Worm (Caenorhabditis elegans) whole organism, L4 larva: ENCODE data around the gene srw-35.

Experiments
- ces-1 ChIP-seq: fragments of 150-350 bp; sonication (generic microtip); optimal IDR thresholded peaks from 4 replicates; lab custom pipeline; 2014; ENCODE audit warnings: missing biosample characterization, missing genetic modification reagents, missing genetic modification characterization
- nhr-28 ChIP-seq: fragments of 150-350 bp; optimal IDR thresholded peaks from 2 replicates; lab custom pipeline; 2014; ENCODE audit warnings: missing biosample characterization, missing genetic modification characterization
- pha-4 ChIP-seq, 2 experiments: fragments of 150-350 bp in 1 of 2; fragments of 200-800 bp in 1 of 2; sonication (Bioruptor generic) in 1 of 2; IDR thresholded peaks in 1 of 2; optimal IDR thresholded peaks in 1 of 2; 2 replicates each; pipeline versions ENCODE4 v1.3.6 to Lab custom; 2014 to 2022; ENCODE audit warnings: missing genetic modification characterization in 2 of 2, missing genetic modification reagents in 2 of 2, missing biosample characterization in 1 of 2, missing compliant biosample characterization in 1 of 2
- unc-39 ChIP-seq: sonication (generic microtip); optimal IDR thresholded peaks from 2 replicates; lab custom pipeline; 2017; ENCODE audit warnings: missing biosample characterization, missing genetic modification characterization

ce11 chrV:16447735-16448134 lies 24.6 kb upstream of the srw-35 start, which contains the start of gene T08G3.13:
- TF ChIP-seq ces-1 (GFP tag; lab: Kevin White, UChicago), result no peak
- TF ChIP-seq nhr-28 (tag; lab: Kevin White, UChicago), result no peak
- TF ChIP-seq unc-39 (tag; lab: Kevin White, UChicago), result no peak
- no peak for TF ChIP-seq pha-4 (GFP tag; IDR thresholded peaks at IDR 0.05; lab: Robert Waterston, UW)
- no peak for TF ChIP-seq pha-4 (tag; optimal IDR thresholded peaks at IDR 0.05; lab: Kevin White, UChicago)
